Worm (Caenorhabditis elegans): ENCODE measurements around the gene clk-1.

DNA sequence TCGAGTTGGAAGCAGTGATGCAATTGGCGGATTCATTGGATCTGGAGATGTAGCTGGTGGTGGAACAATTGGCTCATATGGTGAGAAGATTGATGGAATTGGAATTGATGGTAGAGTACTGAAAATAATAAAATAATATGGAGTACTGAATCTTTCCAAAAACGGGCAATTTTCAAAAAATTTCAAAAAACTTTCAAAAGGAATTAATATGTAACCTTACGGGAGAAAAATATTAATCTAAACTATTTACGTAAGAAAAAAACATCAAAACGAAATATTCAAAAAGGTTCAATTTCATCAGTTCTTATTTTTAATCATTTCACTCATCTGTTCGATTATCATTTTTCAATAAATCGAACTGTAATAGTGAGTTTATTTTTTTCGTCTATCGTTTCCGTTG lies 7.9 kb upstream of the clk-1 start, which contains the start of gene ZC395.4:
- TF ChIP-seq rnt-1 (tag; optimal IDR thresholded peaks at IDR 0.05) (no peak), sox-4 (tag; optimal IDR thresholded peaks at IDR 0.05) (no peak), fkh-10 (GFP tag; optimal IDR thresholded peaks at IDR 0.05) (no peak), pax-3 (tag; optimal IDR thresholded peaks at IDR 0.05) (no peak), ama-1 (optimal IDR thresholded peaks at IDR 0.05) (no peak), ets-5 (GFP tag; IDR thresholded peaks at IDR 0.05) (no peak), ceh-82 (tag; optimal IDR thresholded peaks at IDR 0.05) (no peak), unc-86 (tag; optimal IDR thresholded peaks at IDR 0.05) (no peak), irx-1 (tag; optimal IDR thresholded peaks at IDR 0.05) (no peak), unc-98 (GFP tag; IDR thresholded peaks at IDR 0.05) (no peak), aly-2 (tag; optimal IDR thresholded peaks at IDR 0.05) (no peak), nhr-90 (tag; optimal IDR thresholded peaks at IDR 0.05; ENCODE audit: poor library complexity) (no peak), ceh-63 (GFP tag; optimal IDR thresholded peaks at IDR 0.05) (no peak)

Measured in whole organism, L1 larva.